Fruit fly (Drosophila melanogaster) whole organism, embryonic: Measurements from ENCODE around the gene trem.
A peak's percentile ranks its signal among the peaks of the same experiment; 100 is the strongest.

Source experiments
- Ada2b ChIP-seq: fragments of 200-800 bp; sonication (Bioruptor generic); IDR thresholded peaks from 2 replicates; pipeline ENCODE4 v1.3.6; 2022; ENCODE audit warnings: missing biosample characterization, missing genetic modification characterization
- Aef1 ChIP-seq: fragments of 200-800 bp; sonication (Bioruptor generic); IDR thresholded peaks from 3 replicates; pipeline ENCODE4 v1.3.6; 2022; ENCODE audit warnings: missing biosample characterization, missing genetic modification characterization
- Atf3 ChIP-seq: fragments of 200-800 bp; sonication (Bioruptor generic); optimal IDR thresholded peaks from 3 replicates; lab custom pipeline; 2016; ENCODE audit warnings: missing biosample characterization, missing genetic modification characterization
- Awh ChIP-seq: fragments of 200-800 bp; sonication (Bioruptor generic); IDR thresholded peaks from 2 replicates; pipeline ENCODE4, ENCODE4 v1.3.6; 2022; ENCODE audit warnings: missing biosample characterization, missing genetic modification characterization
- CG11085 ChIP-seq: fragments of 200-800 bp; sonication (Bioruptor generic); IDR thresholded peaks from 2 replicates; pipeline ENCODE4 v1.3.6; 2022; ENCODE audit warnings: missing biosample characterization, missing genetic modification characterization
- CG11247 ChIP-seq: fragments of 200-800 bp; sonication (Bioruptor generic); IDR thresholded peaks from 2 replicates; pipeline ENCODE4 v1.3.6; 2022; ENCODE audit warnings: missing biosample characterization, missing genetic modification characterization
- CG12236 ChIP-seq: fragments of 200-800 bp; sonication (Bioruptor generic); optimal IDR thresholded peaks from 2 replicates; lab custom pipeline; 2016; ENCODE audit warnings: missing biosample characterization, missing genetic modification characterization
- CG14860 ChIP-seq: fragments of 200-800 bp; sonication (Bioruptor generic); IDR thresholded peaks from 3 replicates; pipeline ENCODE4 v1.3.6; 2022; ENCODE audit warnings: missing biosample characterization, missing genetic modification characterization; ENCODE audit not compliant: partially characterized antibody
- CG16779 ChIP-seq: fragments of 200-800 bp; sonication (Bioruptor generic); IDR thresholded peaks from 2 replicates; pipeline ENCODE4 v1.3.6; 2022; ENCODE audit warnings: missing biosample characterization, missing genetic modification characterization
- CG17612 ChIP-seq: fragments of 200-800 bp; sonication (Bioruptor generic); IDR thresholded peaks from 2 replicates; pipeline ENCODE4 v1.3.6; 2022; ENCODE audit warnings: missing biosample characterization, missing genetic modification characterization
- CG18599 ChIP-seq: fragments of 200-800 bp; sonication (Bioruptor generic); optimal IDR thresholded peaks from 3 replicates; lab custom pipeline; 2017; ENCODE audit warnings: missing biosample characterization, missing genetic modification characterization, mild to moderate bottlenecking, moderate library complexity, missing genetic modification reagents
- CG4730 ChIP-seq: fragments of 200-800 bp; sonication (Bioruptor generic); IDR thresholded peaks from 2 replicates; pipeline ENCODE4 v1.3.6; 2022; ENCODE audit warnings: missing biosample characterization, missing genetic modification characterization
- CG4820 ChIP-seq: fragments of 200-800 bp; sonication (Bioruptor generic); optimal IDR thresholded peaks from 3 replicates; lab custom pipeline; 2016; ENCODE audit warnings: missing biosample characterization, missing genetic modification characterization
- CG6654 ChIP-seq: fragments of 200-800 bp; sonication (Bioruptor generic); optimal IDR thresholded peaks from 2 replicates; lab custom pipeline; 2017; ENCODE audit warnings: missing biosample characterization, mild to moderate bottlenecking, missing genetic modification characterization
- CG6689 ChIP-seq: fragments of 200-800 bp; sonication (Bioruptor generic); IDR thresholded peaks from 2 replicates; pipeline ENCODE4 v1.3.6; 2022; ENCODE audit warnings: missing biosample characterization, missing genetic modification characterization
- CG7928 ChIP-seq: fragments of 200-800 bp; sonication (Bioruptor generic); optimal IDR thresholded peaks from 2 replicates; lab custom pipeline; 2017; ENCODE audit warnings: missing biosample characterization, mild to moderate bottlenecking, missing genetic modification characterization
- CG8924 ChIP-seq: fragments of 200-800 bp; optimal IDR thresholded peaks from 3 replicates; lab custom pipeline; 2019; ENCODE audit warnings: missing biosample characterization, mild to moderate bottlenecking, missing genetic modification characterization, moderate library complexity
- D19A ChIP-seq: fragments of 200-800 bp; optimal IDR thresholded peaks from 3 replicates; lab custom pipeline; 2019; ENCODE audit warnings: missing biosample characterization, mild to moderate bottlenecking, missing genetic modification characterization, moderate library complexity
- Dip3 ChIP-seq: fragments of 200-800 bp; sonication (Bioruptor generic); optimal IDR thresholded peaks from 3 replicates; lab custom pipeline; 2016; ENCODE audit warnings: missing biosample characterization, missing genetic modification characterization
- Doc2 ChIP-seq: fragments of 200-800 bp; sonication (Bioruptor generic); IDR thresholded peaks from 2 replicates; pipeline ENCODE4 v1.3.6; 2022; ENCODE audit warnings: missing biosample characterization, missing genetic modification characterization
- E2f2 ChIP-seq: fragments of 200-800 bp; sonication (Bioruptor generic); IDR thresholded peaks from 2 replicates; pipeline ENCODE4 v1.3.6; 2022; ENCODE audit warnings: missing biosample characterization, missing genetic modification characterization
- Elba2 ChIP-seq: fragments of 200-800 bp; sonication (Bioruptor generic); optimal IDR thresholded peaks from 3 replicates; lab custom pipeline; 2016; ENCODE audit warnings: missing biosample characterization, missing genetic modification characterization
- GATAe ChIP-seq: fragments of 200-800 bp; sonication (Bioruptor generic); conservative IDR thresholded peaks from 2 replicates; pipeline ENCODE4 v1.3.6; 2022; ENCODE audit warnings: missing biosample characterization, missing genetic modification characterization
- HHEX ChIP-seq: fragments of 200-800 bp; sonication (Bioruptor generic); optimal IDR thresholded peaks from 3 replicates; lab custom pipeline; 2017; ENCODE audit warnings: missing biosample characterization, mild to moderate bottlenecking, missing genetic modification characterization, missing genetic modification reagents
- Hey ChIP-seq: fragments of 200-800 bp; sonication (Bioruptor generic); optimal IDR thresholded peaks from 3 replicates; lab custom pipeline; 2018; ENCODE audit warnings: missing biosample characterization, mild to moderate bottlenecking, missing genetic modification characterization
- Hmr ChIP-seq: fragments of 200-800 bp; sonication (Bioruptor generic); optimal IDR thresholded peaks from 3 replicates; lab custom pipeline; 2017; ENCODE audit warnings: mild to moderate bottlenecking, missing biosample characterization, missing genetic modification reagents, missing genetic modification characterization
- Jarid2 ChIP-seq: fragments of 200-800 bp; sonication (Bioruptor generic); optimal IDR thresholded peaks from 3 replicates; lab custom pipeline; 2017; ENCODE audit warnings: mild to moderate bottlenecking, missing biosample characterization, missing genetic modification reagents, missing genetic modification characterization
- Lpt ChIP-seq: fragments of >200 bp; optimal IDR thresholded peaks from 2 replicates; lab custom pipeline; 2018; ENCODE audit warnings: missing biosample characterization, missing genetic modification characterization
- Mad ChIP-seq: fragments of 200-800 bp; sonication (Bioruptor generic); optimal IDR thresholded peaks from 2 replicates; lab custom pipeline; 2016; ENCODE audit warnings: missing biosample characterization, missing genetic modification characterization
- Med ChIP-seq: fragments of 200-800 bp; sonication (Bioruptor generic); peaks from one replicate; lab custom pipeline; 2016; ENCODE audit warnings: missing biosample characterization, missing genetic modification characterization, mild to moderate bottlenecking, inconsistent platforms, moderate library complexity
- Nf-YC ChIP-seq: fragments of 200-800 bp; optimal IDR thresholded peaks from 3 replicates; lab custom pipeline; 2019; ENCODE audit warnings: missing biosample characterization, mild to moderate bottlenecking, missing genetic modification characterization, moderate library complexity
- PHDP ChIP-seq: fragments of 200-800 bp; sonication (Bioruptor generic); optimal IDR thresholded peaks from 3 replicates; lab custom pipeline; 2018; ENCODE audit warnings: missing biosample characterization, mild to moderate bottlenecking, missing genetic modification characterization, moderate library complexity
- btn ChIP-seq: fragments of 200-800 bp; sonication (Bioruptor generic); optimal IDR thresholded peaks from 2 replicates; lab custom pipeline; 2016; ENCODE audit warnings: missing biosample characterization, missing genetic modification characterization
- croc ChIP-seq: fragments of 200-800 bp; sonication (Bioruptor generic); conservative IDR thresholded peaks from 3 replicates; pipeline ENCODE4 v1.3.6; 2022; ENCODE audit warnings: missing biosample characterization, missing genetic modification characterization
- dimm ChIP-seq: fragments of 200-800 bp; sonication (Bioruptor generic); IDR thresholded peaks from 2 replicates; pipeline ENCODE4 v1.3.6; 2022; ENCODE audit warnings: missing biosample characterization, missing genetic modification characterization
- en ChIP-seq: fragments of 200-800 bp; sonication (Bioruptor generic); optimal IDR thresholded peaks from 2 replicates; lab custom pipeline; 2016; ENCODE audit warnings: missing biosample characterization, missing genetic modification characterization
- grn ChIP-seq: fragments of 200-800 bp; sonication (Bioruptor generic); optimal IDR thresholded peaks from 3 replicates; lab custom pipeline; 2017; ENCODE audit warnings: missing biosample characterization, missing genetic modification characterization
- gt ChIP-seq: fragments of 200-800 bp; sonication (Bioruptor generic); IDR thresholded peaks from 2 replicates; pipeline ENCODE4 v1.3.6; 2022; ENCODE audit warnings: missing biosample characterization, missing genetic modification characterization
- hbn ChIP-seq: fragments of 200-800 bp; sonication (Bioruptor generic); IDR thresholded peaks from 2 replicates; pipeline ENCODE4 v1.3.6; 2022; ENCODE audit warnings: missing biosample characterization, missing genetic modification characterization; ENCODE audit not compliant: partially characterized antibody
- her ChIP-seq: fragments of 200-800 bp; sonication (Bioruptor generic); optimal IDR thresholded peaks from 2 replicates; lab custom pipeline; 2016; ENCODE audit warnings: missing biosample characterization, missing genetic modification characterization
- hkb ChIP-seq, 2 experiments: fragments of 200-800 bp in 1 of 2; fragments of >200 bp in 1 of 2; sonication (Bioruptor generic) in 1 of 2; IDR thresholded peaks in 1 of 2; optimal IDR thresholded peaks in 1 of 2; 2 replicates each; pipeline versions ENCODE4 v1.3.6 to Lab custom; 2017 to 2022; ENCODE audit warnings: missing biosample characterization in 1 of 2, missing genetic modification characterization in 1 of 2
- lmd ChIP-seq: fragments of 200-800 bp; sonication (Bioruptor generic); IDR thresholded peaks from 2 replicates; pipeline ENCODE4 v1.3.6; 2022; ENCODE audit warnings: missing biosample characterization, missing genetic modification characterization
- luna ChIP-seq: fragments of 200-800 bp; sonication (Bioruptor generic); optimal IDR thresholded peaks from 2 replicates; lab custom pipeline; 2016; ENCODE audit warnings: missing biosample characterization, missing genetic modification characterization
- onecut ChIP-seq: fragments of 200-800 bp; sonication (Bioruptor generic); IDR thresholded peaks from 2 replicates; pipeline ENCODE4 v1.3.6; 2022; ENCODE audit warnings: missing biosample characterization, missing genetic modification characterization
- pfk ChIP-seq: fragments of 200-800 bp; sonication (Bioruptor generic); optimal IDR thresholded peaks from 2 replicates; lab custom pipeline; 2018; ENCODE audit warnings: missing biosample characterization, mild to moderate bottlenecking, missing genetic modification characterization, moderate library complexity
- pros ChIP-seq: fragments of 200-800 bp; sonication (Bioruptor generic); optimal IDR thresholded peaks from 3 replicates; lab custom pipeline; 2019; ENCODE audit warnings: missing biosample characterization, mild to moderate bottlenecking, missing genetic modification characterization, moderate library complexity
- sd ChIP-seq: fragments of 200-800 bp; sonication (Bioruptor generic); optimal IDR thresholded peaks from 3 replicates; lab custom pipeline; 2018; ENCODE audit warnings: missing biosample characterization, mild to moderate bottlenecking, missing genetic modification characterization, moderate library complexity
- so ChIP-seq: fragments of 200-800 bp; sonication (Bioruptor generic); IDR thresholded peaks from 3 replicates; pipeline ENCODE4 v1.3.6; 2022; ENCODE audit warnings: missing biosample characterization, missing genetic modification characterization
- tin ChIP-seq: fragments of 200-800 bp; sonication (Bioruptor generic); optimal IDR thresholded peaks from 3 replicates; lab custom pipeline; 2016; ENCODE audit warnings: missing biosample characterization, missing genetic modification characterization
- usp ChIP-seq: fragments of >200 bp; optimal IDR thresholded peaks from 2 replicates; lab custom pipeline; 2017; ENCODE audit warnings: missing biosample characterization, missing genetic modification characterization
- zen2 ChIP-seq: fragments of 200-800 bp; sonication (Bioruptor generic); IDR thresholded peaks from 3 replicates; pipeline ENCODE4 v1.3.6; 2022; ENCODE audit warnings: missing biosample characterization, missing genetic modification characterization; ENCODE audit not compliant: partially characterized antibody

Gene trem

dm6 chr3R:19998418-19998817, 32.7 kb downstream of the trem start (continued):
- TF ChIP-seq CG6654 (peak; percentile 27), HHEX (GFP tag; lab: Kevin White, UChicago) (peak; percentile 47), hkb (optimal IDR thresholded peaks at IDR 0.05; lab: Kevin White, UChicago) (no peak), hkb (GFP tag; IDR thresholded peaks at IDR 0.05; lab: Robert Waterston, UW) (peak; percentile 68), CG16779 (GFP tag; lab: Robert Waterston, UW) (0 out of 2 replicates have a peak, but pooled peaks have one; percentile 43), dimm (GFP tag; lab: Robert Waterston, UW) (0 out of 2 replicates have a peak, but pooled peaks have one; percentile 43), CG4730 (GFP tag; lab: Robert Waterston, UW) (peak; percentile 65), CG17612 (GFP tag; lab: Robert Waterston, UW) (no peak), Mad (GFP tag; lab: Kevin White, UChicago) (peak; percentile 32), Hmr (peak; percentile 19), hbn (no peak), Awh (GFP tag; lab: Robert Waterston, UW) (peak; percentile 66), D19A (tag; lab: Kevin White, UChicago) (peak; percentile 65), Lpt (no peak), luna (GFP tag; lab: Kevin White, UChicago) (no peak), grn (GFP tag; lab: Kevin White, UChicago) (no peak), sd (no peak), GATAe (GFP tag; lab: Robert Waterston, UW) (no peak), Dip3 (GFP tag; lab: Kevin White, UChicago) (peak; percentile 33), CG14860 (GFP tag; lab: Robert Waterston, UW) (no peak), her (GFP tag; lab: Kevin White, UChicago) (peak; percentile 63), CG12236 (GFP tag; lab: Kevin White, UChicago) (peak; percentile 64), CG6689 (peak; percentile 75), Med (GFP tag; lab: Kevin White, UChicago) (peak; percentile 90), CG8924 (tag; lab: Kevin White, UChicago) (peak; percentile 80), gt (0 out of 2 replicates have a peak, but pooled peaks have one; percentile 10), croc (GFP tag; lab: Robert Waterston, UW) (peak; percentile 75), CG11247 (peak; percentile 72), Ada2b (GFP tag; lab: Robert Waterston, UW) (peak; percentile 67), Jarid2 (peak; percentile 24), Nf-YC (tag; lab: Kevin White, UChicago) (no peak), usp (GFP tag; lab: Kevin White, UChicago) (no peak), pros (GFP tag; lab: Kevin White, UChicago) (no peak), E2f2 (no peak), CG18599 (GFP tag; lab: Kevin White, UChicago) (peak; percentile 68), Aef1 (GFP tag; lab: Robert Waterston, UW) (no peak), CG4820 (GFP tag; lab: Kevin White, UChicago) (peak; percentile 77), CG11085 (GFP tag; lab: Robert Waterston, UW) (no peak; the same call in 1 of the 2 replicates), so (GFP tag; lab: Robert Waterston, UW) (peak; percentile 74), CG7928 (GFP tag; lab: Kevin White, UChicago) (no peak), onecut (peak; percentile 71), tin (GFP tag; lab: Kevin White, UChicago) (peak; percentile 87), Elba2 (GFP tag; lab: Kevin White, UChicago) (no peak), en (peak; percentile 38), lmd (GFP tag; lab: Robert Waterston, UW) (peak; percentile 72), PHDP (tag; lab: Kevin White, UChicago) (peak; percentile 71), Hey (no peak), Doc2 (GFP tag; lab: Robert Waterston, UW) (no peak), Atf3 (GFP tag; lab: Kevin White, UChicago) (peak; percentile 52), zen2 (GFP tag; lab: Robert Waterston, UW) (no peak), btn (GFP tag; lab: Kevin White, UChicago) (peak; percentile 64), pfk (GFP tag; lab: Kevin White, UChicago) (no peak)
